Fruit fly (Drosophila melanogaster): ENCODE measurements around the gene Itgbn.
A peak's percentile ranks its signal among the peaks of the same experiment; 100 is the strongest.

Gene Itgbn

dm6 chr2L:21105127-21105526 lies 52.3 kb downstream of the Itgbn start (continued):
- TF ChIP-seq wor (GFP tag; IDR thresholded peaks at IDR 0.05) (no peak), dmrt11E (tag; optimal IDR thresholded peaks at IDR 0.05) (no peak), Poxn (GFP tag; IDR thresholded peaks at IDR 0.05) (no peak), gsb-n (tag; optimal IDR thresholded peaks at IDR 0.05) (no peak), en (GFP tag; optimal IDR thresholded peaks at IDR 0.05) (no peak), CG4360 (GFP tag; IDR thresholded peaks at IDR 0.05) (peak; percentile 75), ken (GFP tag; IDR thresholded peaks at IDR 0.05) (no peak), Doc2 (GFP tag; IDR thresholded peaks at IDR 0.05) (no peak), tll (GFP tag; optimal IDR thresholded peaks at IDR 0.05) (peak in 1 of 2 experiments; percentile 61), CG10959 (GFP tag; IDR thresholded peaks at IDR 0.05) (no peak), ac (GFP tag; optimal IDR thresholded peaks at IDR 0.05) (peak; percentile 44), CG4820 (GFP tag; optimal IDR thresholded peaks at IDR 0.05) (no peak), C15 (GFP tag; IDR thresholded peaks at IDR 0.05) (no peak), CG12744 (GFP tag; optimal IDR thresholded peaks at IDR 0.05) (no peak), CG10147 (GFP tag; optimal IDR thresholded peaks at IDR 0.05) (no peak), CG16815 (GFP tag; optimal IDR thresholded peaks at IDR 0.05) (no peak)

All from whole organism, embryonic.